Worm (Caenorhabditis elegans) whole organism, L1 larva: ENCODE results near the gene Y69E1A.1.

Source experiments
- C04F5.9 ChIP-seq: sonication (generic microtip); optimal IDR thresholded peaks from 2 replicates; lab custom pipeline; 2016; ENCODE audit warnings: missing genetic modification characterization, missing compliant biosample characterization
- C16A3.4 ChIP-seq: fragments of 150-350 bp; optimal IDR thresholded peaks from 2 replicates; lab custom pipeline; 2014; ENCODE audit warnings: missing biosample characterization, missing genetic modification characterization
- C34B4.2 ChIP-seq: sonication (generic microtip); optimal IDR thresholded peaks from 2 replicates; lab custom pipeline; 2017; ENCODE audit warnings: mild to moderate bottlenecking, missing genetic modification characterization, missing compliant biosample characterization
- F16B12.6 ChIP-seq: fragments of 150-350 bp; optimal IDR thresholded peaks from 2 replicates; lab custom pipeline; 2014; ENCODE audit warnings: missing biosample characterization, missing genetic modification characterization
- Y116A8C.19 ChIP-seq: sonication (generic microtip); optimal IDR thresholded peaks from 2 replicates; lab custom pipeline; 2016; ENCODE audit warnings: missing compliant biosample characterization, missing genetic modification characterization, borderline replicate concordance
- aha-1 ChIP-seq: fragments of 150-350 bp; optimal IDR thresholded peaks from 2 replicates; lab custom pipeline; 2014; ENCODE audit warnings: missing biosample characterization, missing genetic modification characterization
- alr-1 ChIP-seq: fragments of 200-800 bp; sonication (Bioruptor generic); optimal IDR thresholded peaks from 2 replicates; lab custom pipeline; 2018; ENCODE audit warnings: borderline replicate concordance, mild to moderate bottlenecking, missing genetic modification characterization, missing compliant biosample characterization
- ama-1 ChIP-seq: fragments of 150-350 bp; optimal IDR thresholded peaks from 2 replicates; lab custom pipeline; 2014
- ceh-88 ChIP-seq: fragments of 200-800 bp; sonication (Bioruptor generic); IDR thresholded peaks from 2 replicates; pipeline ENCODE4 v1.3.6; 2022; ENCODE audit warnings: missing genetic modification characterization, missing compliant biosample characterization
- ces-1 ChIP-seq: fragments of 150-350 bp; optimal IDR thresholded peaks from 2 replicates; lab custom pipeline; 2014; ENCODE audit warnings: missing biosample characterization, missing genetic modification reagents, missing genetic modification characterization
- dpl-1 ChIP-seq, 3 experiments: fragments of 150-350 bp in 2 of 3; sonication (generic microtip) in 1 of 3; optimal IDR thresholded peaks; 2 replicates each; lab custom pipeline; 2014 to 2017; ENCODE audit warnings: missing biosample characterization in 3 of 3, missing genetic modification characterization in 3 of 3, missing genetic modification reagents in 3 of 3
- dsc-1 ChIP-seq: sonication (generic microtip); optimal IDR thresholded peaks from 2 replicates; lab custom pipeline; 2016; ENCODE audit warnings: mild to moderate bottlenecking, missing genetic modification characterization, missing compliant biosample characterization
- elt-2 ChIP-seq: sonication (generic microtip); optimal IDR thresholded peaks from 2 replicates; lab custom pipeline; 2016; ENCODE audit warnings: missing genetic modification characterization, mild to moderate bottlenecking, inconsistent platforms, missing compliant biosample characterization, missing genetic modification reagents
- elt-3 ChIP-seq, 6 experiments: fragments of 150-350 bp in 1 of 6; sonication (generic microtip); optimal IDR thresholded peaks; 2 replicates each; lab custom pipeline; 2017 to 2018; ENCODE audit warnings: missing biosample characterization in 6 of 6, missing genetic modification characterization in 6 of 6, inconsistent platforms in 1 of 6
- ets-5 ChIP-seq: fragments of 200-800 bp; sonication (Bioruptor generic); IDR thresholded peaks from 2 replicates; pipeline ENCODE4 v1.3.6; 2022; ENCODE audit warnings: missing genetic modification characterization, missing compliant biosample characterization
- fkh-10 ChIP-seq: sonication (generic microtip); optimal IDR thresholded peaks from 2 replicates; lab custom pipeline; 2017; ENCODE audit warnings: missing biosample characterization, missing genetic modification reagents, missing genetic modification characterization
- fkh-4 ChIP-seq: sonication (generic microtip); optimal IDR thresholded peaks from 2 replicates; lab custom pipeline; 2016; ENCODE audit warnings: missing compliant biosample characterization, missing genetic modification characterization, borderline replicate concordance
- hlh-17 ChIP-seq: fragments of 200-800 bp; sonication (Bioruptor generic); optimal IDR thresholded peaks from 2 replicates; lab custom pipeline; 2018; ENCODE audit warnings: missing genetic modification characterization, mild to moderate bottlenecking, missing compliant biosample characterization, moderate library complexity, borderline replicate concordance
- hlh-4 ChIP-seq: sonication (generic microtip); optimal IDR thresholded peaks from 2 replicates; lab custom pipeline; 2016; ENCODE audit warnings: mild to moderate bottlenecking, missing genetic modification characterization, missing compliant biosample characterization
- hpl-2 ChIP-seq: fragments of 150-350 bp; optimal IDR thresholded peaks from 2 replicates; lab custom pipeline; 2014; ENCODE audit warnings: missing biosample characterization, missing genetic modification reagents, missing genetic modification characterization
- isw-1 ChIP-seq: fragments of 200-800 bp; sonication (Bioruptor generic); IDR thresholded peaks from 2 replicates; pipeline ENCODE4 v1.3.6; 2022; ENCODE audit warnings: missing genetic modification characterization, missing compliant biosample characterization
- jun-1 ChIP-seq: fragments of 150-350 bp; optimal IDR thresholded peaks from 2 replicates; lab custom pipeline; 2014; ENCODE audit warnings: missing biosample characterization, missing genetic modification reagents, missing genetic modification characterization
- lin-15B ChIP-seq: fragments of 150-350 bp; sonication (generic microtip); optimal IDR thresholded peaks from 3 replicates; lab custom pipeline; 2014; ENCODE audit warnings: missing biosample characterization, missing genetic modification characterization
- lin-39 ChIP-seq: fragments of 150-350 bp; optimal IDR thresholded peaks from 2 replicates; lab custom pipeline; 2014; ENCODE audit warnings: missing biosample characterization, missing genetic modification reagents, missing genetic modification characterization
- lir-3 ChIP-seq: sonication (generic microtip); optimal IDR thresholded peaks from 2 replicates; lab custom pipeline; 2016; ENCODE audit warnings: mild to moderate bottlenecking, missing genetic modification characterization, moderate library complexity, missing compliant biosample characterization; ENCODE audit not compliant: poor library complexity
- mab-9 ChIP-seq: fragments of 200-800 bp; sonication (Bioruptor generic); IDR thresholded peaks from 2 replicates; pipeline ENCODE4 v1.3.6; 2022; ENCODE audit warnings: missing genetic modification reagents, missing genetic modification characterization, missing compliant biosample characterization
- mdl-1 ChIP-seq, 2 experiments: fragments of 150-350 bp; optimal IDR thresholded peaks; 2 replicates each; lab custom pipeline; 2014 to 2017; ENCODE audit warnings: missing biosample characterization in 2 of 2, missing genetic modification characterization in 2 of 2, inconsistent platforms in 1 of 2
- mef-2 ChIP-seq: fragments of 150-350 bp; optimal IDR thresholded peaks from 2 replicates; lab custom pipeline; 2014; ENCODE audit warnings: missing biosample characterization, missing genetic modification characterization
- nhr-12 ChIP-seq: sonication (generic microtip); optimal IDR thresholded peaks from 2 replicates; lab custom pipeline; 2017; ENCODE audit warnings: missing biosample characterization, missing genetic modification characterization
- nhr-19 ChIP-seq: fragments of 200-800 bp; sonication (Bioruptor generic); conservative IDR thresholded peaks from 2 replicates; pipeline ENCODE4 v1.3.6; 2022; ENCODE audit warnings: missing genetic modification characterization, missing compliant biosample characterization
- nhr-237 ChIP-seq: fragments of 150-350 bp; optimal IDR thresholded peaks from 2 replicates; lab custom pipeline; 2014; ENCODE audit warnings: missing biosample characterization, missing genetic modification characterization
- nhr-77 ChIP-seq: fragments of 150-350 bp; optimal IDR thresholded peaks from 2 replicates; lab custom pipeline; 2014; ENCODE audit warnings: missing biosample characterization, missing genetic modification characterization
- nhr-90 ChIP-seq: sonication (generic microtip); optimal IDR thresholded peaks from 2 replicates; lab custom pipeline; 2016; ENCODE audit warnings: mild to moderate bottlenecking, missing genetic modification characterization, missing compliant biosample characterization; ENCODE audit not compliant: poor library complexity
- pag-3 ChIP-seq: sonication (generic microtip); optimal IDR thresholded peaks from 2 replicates; lab custom pipeline; 2017; ENCODE audit warnings: missing genetic modification characterization, mild to moderate bottlenecking, missing compliant biosample characterization, antibody characterized with exemption, borderline replicate concordance; ENCODE audit not compliant: insufficient read depth
- pax-3 ChIP-seq: fragments of 200-800 bp; sonication (Bioruptor generic); optimal IDR thresholded peaks from 2 replicates; lab custom pipeline; 2018; ENCODE audit warnings: mild to moderate bottlenecking, missing genetic modification characterization, moderate library complexity, missing compliant biosample characterization
- pqm-1 ChIP-seq: sonication (generic microtip); optimal IDR thresholded peaks from 3 replicates; lab custom pipeline; 2017; ENCODE audit warnings: missing biosample characterization, missing genetic modification characterization
- skn-1 ChIP-seq: fragments of 150-350 bp; optimal IDR thresholded peaks from 2 replicates; lab custom pipeline; 2014; ENCODE audit warnings: missing biosample characterization, missing genetic modification characterization
- snpc-4 ChIP-seq: fragments of 150-350 bp; optimal IDR thresholded peaks from 2 replicates; lab custom pipeline; 2014; ENCODE audit warnings: missing biosample characterization, missing genetic modification characterization
- snu-23 ChIP-seq: sonication (generic microtip); optimal IDR thresholded peaks from 2 replicates; lab custom pipeline; 2016; ENCODE audit warnings: missing genetic modification characterization, missing compliant biosample characterization
- sox-4 ChIP-seq: sonication (generic microtip); optimal IDR thresholded peaks from 2 replicates; lab custom pipeline; 2016; ENCODE audit warnings: missing genetic modification characterization, missing compliant biosample characterization
- sptf-1 ChIP-seq: fragments of 150-350 bp; optimal IDR thresholded peaks from 2 replicates; lab custom pipeline; 2014; ENCODE audit warnings: missing biosample characterization, missing genetic modification characterization
- sup-37 ChIP-seq: fragments of 200-800 bp; sonication (Bioruptor generic); optimal IDR thresholded peaks from 2 replicates; lab custom pipeline; 2018; ENCODE audit warnings: mild to moderate bottlenecking, missing genetic modification characterization, missing compliant biosample characterization
- tbx-2 ChIP-seq: sonication (generic microtip); optimal IDR thresholded peaks from 2 replicates; lab custom pipeline; 2016; ENCODE audit warnings: missing genetic modification characterization, missing compliant biosample characterization
- tlp-1 ChIP-seq: fragments of 150-350 bp; optimal IDR thresholded peaks from 2 replicates; lab custom pipeline; 2014; ENCODE audit warnings: missing biosample characterization, missing genetic modification characterization
- unc-62 ChIP-seq: fragments of 150-350 bp; optimal IDR thresholded peaks from 2 replicates; lab custom pipeline; 2014; ENCODE audit warnings: missing biosample characterization, missing genetic modification reagents, missing genetic modification characterization
- unc-98 ChIP-seq: fragments of 200-800 bp; sonication (Bioruptor generic); IDR thresholded peaks from 2 replicates; pipeline ENCODE4 v1.3.6; 2022; ENCODE audit warnings: missing genetic modification characterization, missing compliant biosample characterization
- vab-15 ChIP-seq: sonication (generic microtip); optimal IDR thresholded peaks from 2 replicates; lab custom pipeline; 2017; ENCODE audit warnings: missing genotype, mild to moderate bottlenecking, missing genetic modification characterization, missing compliant biosample characterization
- xbp-1 ChIP-seq: sonication (generic microtip); optimal IDR thresholded peaks from 2 replicates; lab custom pipeline; 2016; ENCODE audit warnings: missing genetic modification characterization, missing compliant biosample characterization
- ztf-4 ChIP-seq: fragments of 150-350 bp; optimal IDR thresholded peaks from 2 replicates; lab custom pipeline; 2014; ENCODE audit warnings: missing biosample characterization, missing genetic modification characterization

Y69E1A.1 gene

DNA sequence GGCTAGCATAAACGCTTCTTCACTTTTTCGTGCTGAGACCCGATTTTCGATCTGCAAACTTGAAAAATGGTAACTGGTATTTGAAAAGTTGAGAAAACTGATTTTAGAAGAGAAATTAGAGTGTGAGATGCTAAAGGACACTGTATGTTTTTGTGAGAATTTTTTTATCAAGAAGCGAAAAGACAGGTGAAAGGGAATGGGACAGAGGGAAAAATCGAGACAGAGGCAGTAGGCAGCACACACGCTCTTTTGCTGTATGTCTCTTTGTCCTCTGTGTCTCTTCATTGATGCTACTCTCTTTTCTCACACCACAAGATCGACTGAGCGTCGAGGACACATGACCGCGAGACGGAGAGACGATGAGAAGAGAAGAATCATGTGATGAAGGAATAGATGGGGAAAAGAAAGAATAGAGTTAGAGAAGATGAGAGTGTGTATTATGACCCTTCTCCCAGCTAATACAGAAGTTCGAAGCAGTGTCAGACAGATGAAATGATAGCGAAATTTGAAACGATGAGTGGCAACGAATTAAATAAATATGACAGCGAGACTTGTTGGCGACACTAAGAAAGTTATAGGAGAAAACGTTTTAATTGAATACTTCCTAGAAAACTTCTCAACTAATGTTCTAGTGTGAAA is 12.7 kb downstream of the Y69E1A.1 start, which contains the start of gene lgg-2 (continued):
- TF ChIP-seq F16B12.6 (no peak), ets-5 (GFP tag; lab: Robert Waterston, UW) (no peak), sox-4 (peak; percentile 77), dpl-1 (GFP tag; optimal IDR thresholded peaks at IDR 0.05; lab: Kevin White, UChicago) (peak; percentile 78 to 79 (median 78)), C04F5.9 (tag; lab: Kevin White, UChicago) (peak; percentile 79), unc-62 (GFP tag; lab: Kevin White, UChicago) (no peak), vab-15 (no peak), hpl-2 (GFP tag; lab: Kevin White, UChicago) (peak; percentile 39), fkh-4 (no peak), ztf-4 (tag; lab: Kevin White, UChicago) (peak; percentile 98), nhr-19 (GFP tag; lab: Robert Waterston, UW) (peak; percentile 96), sptf-1 (no peak), lir-3 (tag; lab: Kevin White, UChicago) (peak; percentile 91), ceh-88 (GFP tag; lab: Robert Waterston, UW) (peak; percentile 79), sup-37 (GFP tag; lab: Kevin White, UChicago) (peak; percentile 73), fkh-10 (GFP tag; lab: Kevin White, UChicago) (peak; percentile 26), elt-3 (tag; optimal IDR thresholded peaks at IDR 0.05; lab: Kevin White, UChicago) (peak in 4 of 6 experiments; percentile 7 to 84 (median 62)), aha-1 (tag; lab: Kevin White, UChicago) (peak; percentile 71), lin-39 (tag; lab: Kevin White, UChicago) (peak; percentile 90), C34B4.2 (no peak), tlp-1 (tag; lab: Kevin White, UChicago) (no peak), hlh-4 (tag; lab: Kevin White, UChicago) (no peak), nhr-90 (tag; lab: Kevin White, UChicago) (peak; percentile 97), mdl-1 (tag; optimal IDR thresholded peaks at IDR 0.05; lab: Kevin White, UChicago) (peak; percentile 62 to 98), Y116A8C.19 (tag; lab: Kevin White, UChicago) (no peak), nhr-237 (tag; lab: Kevin White, UChicago) (peak; percentile 85), isw-1 (GFP tag; lab: Robert Waterston, UW) (peak; percentile 92), ces-1 (GFP tag; lab: Kevin White, UChicago) (no peak), snpc-4 (tag; lab: Kevin White, UChicago) (peak; percentile 79), mef-2 (peak; percentile 76), pag-3 (tag; lab: Kevin White, UChicago) (no peak), skn-1 (tag; lab: Kevin White, UChicago) (peak; percentile 88)

DNA sequence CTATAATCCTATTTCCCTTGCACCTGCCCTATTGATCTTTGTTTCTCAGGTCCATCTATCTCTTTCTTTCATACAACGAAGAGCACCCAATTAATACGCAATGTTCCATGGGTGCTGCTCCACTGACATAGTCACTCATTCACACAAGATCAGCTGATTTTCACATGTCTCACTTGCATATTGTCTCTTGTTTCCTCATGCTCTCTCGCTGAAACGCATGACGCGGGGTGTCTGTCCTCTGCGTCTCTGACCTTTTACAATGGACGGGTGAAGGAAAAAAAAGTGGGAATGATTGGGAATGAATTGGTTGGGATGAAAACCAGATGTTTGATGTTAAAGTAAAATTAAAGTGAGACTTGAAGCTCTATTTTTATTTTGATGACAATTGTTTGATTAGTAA is 13.4 kb downstream of the Y69E1A.1 start:
- TF ChIP-seq C16A3.4 (tag; lab: Kevin White, UChicago) (peak; percentile 77), isw-1 (GFP tag; lab: Robert Waterston, UW) (peak; percentile 71), tbx-2 (tag; lab: Kevin White, UChicago) (peak; percentile 90), nhr-12 (no peak), ztf-4 (tag; lab: Kevin White, UChicago) (peak; percentile 94), mab-9 (GFP tag; lab: Robert Waterston, UW) (no peak), alr-1 (tag; lab: Kevin White, UChicago) (no peak), unc-98 (peak; percentile 51), skn-1 (tag; lab: Kevin White, UChicago) (peak; percentile 78), snpc-4 (tag; lab: Kevin White, UChicago) (peak; percentile 43), hlh-17 (GFP tag; lab: Kevin White, UChicago) (no peak), pax-3 (tag; lab: Kevin White, UChicago) (peak; percentile 75), unc-62 (GFP tag; lab: Kevin White, UChicago) (no peak), jun-1 (peak; percentile 87), hlh-4 (tag; lab: Kevin White, UChicago) (no peak), ama-1 (lab: Kevin White, UChicago) (peak; percentile 93), elt-2 (tag; lab: Kevin White, UChicago) (peak; percentile 50), aha-1 (tag; lab: Kevin White, UChicago) (peak; percentile 63), mdl-1 (tag; optimal IDR thresholded peaks at IDR 0.05; lab: Kevin White, UChicago) (peak in 1 of 2 experiments; percentile 96), pag-3 (tag; lab: Kevin White, UChicago) (no peak), C34B4.2 (no peak), xbp-1 (tag; lab: Kevin White, UChicago) (peak; percentile 91), sox-4 (peak; percentile 78), tlp-1 (tag; lab: Kevin White, UChicago) (no peak), nhr-77 (tag; lab: Kevin White, UChicago) (no peak), dsc-1 (tag; lab: Kevin White, UChicago) (peak; percentile 99), snu-23 (GFP tag; lab: Kevin White, UChicago) (peak; percentile 96), pqm-1 (tag; lab: Kevin White, UChicago) (no peak), lin-15B (no peak)
